Fruit fly (Drosophila melanogaster): Measurements from ENCODE around the gene Cpr78Cc.

The Cpr78Cc gene

dm6 chr3L:21290336-21290735 lies 10.0 kb upstream of the Cpr78Cc start:
- no peak for TF ChIP-seq CG8478 (optimal IDR thresholded peaks at IDR 0.05)
- TF ChIP-seq CTCF (optimal IDR thresholded peaks at IDR 0.05): no peak

- TF ChIP-seq CG8478 (optimal IDR thresholded peaks at IDR 0.05) (no peak), CTCF (optimal IDR thresholded peaks at IDR 0.05) (no peak)
Observed at dm6 chr3L:21291055-21291454, 9.3 kb upstream of the Cpr78Cc start.

- TF ChIP-seq CG8478 (optimal IDR thresholded peaks at IDR 0.05) (no peak), CTCF (optimal IDR thresholded peaks at IDR 0.05) (no peak)
Observed at dm6 chr3L:21292700-21293099, 7.7 kb upstream of the Cpr78Cc start, which contains the start of gene Cpr78Ca. TSS of gene Cpr78Ca (minus strand) at chr3L:21292800.

- TF ChIP-seq CTCF (optimal IDR thresholded peaks at IDR 0.05) (no peak), CG8478 (optimal IDR thresholded peaks at IDR 0.05) (no peak)
Observed at dm6 chr3L:21294202-21294601, 6.2 kb upstream of the Cpr78Cc start, which contains the start of gene Cpr78Cb. TSS of gene Cpr78Cb (plus strand) at chr3L:21294492.

dm6 chr3L:21297703-21298102 lies 2.7 kb upstream of the Cpr78Cc start, which contains the start of gene Edg78E:
TSS of gene Edg78E (minus strand) at chr3L:21297803.
- TF ChIP-seq CG8478 (optimal IDR thresholded peaks at IDR 0.05) (no peak), CTCF (optimal IDR thresholded peaks at IDR 0.05) (no peak)

dm6 chr3L:21298375-21298774 lies 2.0 kb upstream of the Cpr78Cc start, which contains the start of gene CG43702:
TSS of gene CG43702 (plus strand) at chr3L:21298675.
- TF ChIP-seq CTCF (optimal IDR thresholded peaks at IDR 0.05): no peak
- TF ChIP-seq CG8478 (optimal IDR thresholded peaks at IDR 0.05): no peak

DNA sequence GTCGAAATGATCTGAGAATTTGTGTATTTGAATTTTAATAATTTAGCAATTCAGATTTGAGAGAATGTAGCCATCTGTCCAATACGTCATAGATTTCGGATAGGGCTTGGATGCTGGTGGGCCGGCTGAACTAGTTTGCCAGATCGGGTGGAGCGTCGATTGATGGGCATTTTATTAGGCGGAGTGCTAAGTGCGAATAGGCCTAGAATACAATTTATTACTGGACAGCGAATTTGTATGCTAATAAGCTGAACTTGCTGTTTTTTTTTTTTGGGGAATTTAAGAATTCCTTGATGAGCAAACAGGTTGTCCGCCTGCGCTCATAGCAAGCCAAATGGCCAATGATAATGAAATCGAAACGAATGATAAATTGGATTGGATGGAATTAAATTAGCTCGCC lies 1.2 kb upstream of the Cpr78Cc start:
- TF ChIP-seq CG8478 (optimal IDR thresholded peaks at IDR 0.05): no peak

- TF ChIP-seq CG8478 (optimal IDR thresholded peaks at IDR 0.05): no peak
- no peak for TF ChIP-seq CTCF (optimal IDR thresholded peaks at IDR 0.05)
Observed at dm6 chr3L:21301737-21302487, 1.5 kb downstream of the Cpr78Cc start.

DNA sequence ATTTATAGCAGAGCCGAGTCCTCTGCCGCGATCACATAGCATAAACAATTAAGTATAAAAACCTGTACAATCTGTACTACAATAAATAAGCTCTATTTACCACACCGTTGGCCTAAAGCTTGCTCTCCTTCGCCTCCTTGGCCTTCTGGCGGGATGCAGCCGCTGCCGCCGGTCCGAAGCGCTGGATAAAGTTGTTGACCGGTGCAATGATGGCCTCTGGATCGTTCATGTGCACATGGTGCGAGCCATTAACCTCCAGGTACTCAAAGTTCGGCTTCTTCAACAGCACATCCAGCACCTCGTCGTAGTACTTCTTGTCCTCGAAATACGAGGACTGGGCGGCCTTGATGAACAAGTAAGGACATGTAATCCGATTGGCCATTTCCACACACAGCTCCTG lies 2.1 kb downstream of the Cpr78Cc start:
- TF ChIP-seq CTCF (optimal IDR thresholded peaks at IDR 0.05) (no peak), CG8478 (optimal IDR thresholded peaks at IDR 0.05) (no peak)

DNA sequence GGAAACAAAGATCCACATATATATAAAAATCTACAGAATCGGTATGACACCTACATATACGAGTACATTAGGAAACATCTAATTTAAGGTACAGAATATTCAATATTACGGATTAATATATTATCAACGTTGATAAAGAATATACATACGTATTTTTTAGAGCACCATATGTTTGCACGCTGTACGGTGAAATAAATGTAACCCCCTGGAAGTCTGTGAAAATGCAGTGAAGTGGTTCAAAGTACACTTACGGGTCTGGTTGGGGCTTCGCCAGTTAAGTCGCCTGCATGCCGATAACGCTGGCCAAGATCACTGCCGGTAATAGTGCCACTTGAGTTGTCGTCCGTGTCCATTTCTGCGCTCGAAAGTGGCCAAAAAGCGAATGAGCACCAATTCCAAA lies 3.3 kb downstream of the Cpr78Cc start:
- TF ChIP-seq CTCF (optimal IDR thresholded peaks at IDR 0.05) (no peak), CG8478 (optimal IDR thresholded peaks at IDR 0.05) (no peak)

DNA sequence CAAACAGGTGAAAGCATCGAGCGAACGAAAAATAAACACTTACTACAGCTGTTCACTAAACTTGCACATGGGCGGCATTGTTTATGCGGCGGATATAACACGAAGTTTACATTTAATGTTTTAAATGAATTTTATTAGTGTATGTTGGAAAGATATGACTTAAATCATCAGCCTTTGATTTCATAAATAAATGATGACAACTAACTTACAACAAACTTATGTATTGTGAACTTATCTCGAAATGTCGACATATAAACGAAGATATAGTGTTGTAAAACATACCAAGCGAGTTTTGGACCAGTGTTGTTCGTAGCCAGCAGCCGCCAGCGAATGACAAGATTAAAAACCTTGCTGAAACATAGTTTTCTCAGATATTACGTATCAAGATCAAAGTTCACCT lies 4.0 kb downstream of the Cpr78Cc start, which contains the start of the genes CG11309 and CG7632:
TSS of gene CG11309 (minus strand) at position 259 of the 400 bp plus-strand sequence.
TSS of gene CG7632 (plus strand) at position 298 of the 400 bp plus-strand sequence.
- TF ChIP-seq CTCF (optimal IDR thresholded peaks at IDR 0.05) (no peak), CG8478 (optimal IDR thresholded peaks at IDR 0.05) (no peak)

DNA sequence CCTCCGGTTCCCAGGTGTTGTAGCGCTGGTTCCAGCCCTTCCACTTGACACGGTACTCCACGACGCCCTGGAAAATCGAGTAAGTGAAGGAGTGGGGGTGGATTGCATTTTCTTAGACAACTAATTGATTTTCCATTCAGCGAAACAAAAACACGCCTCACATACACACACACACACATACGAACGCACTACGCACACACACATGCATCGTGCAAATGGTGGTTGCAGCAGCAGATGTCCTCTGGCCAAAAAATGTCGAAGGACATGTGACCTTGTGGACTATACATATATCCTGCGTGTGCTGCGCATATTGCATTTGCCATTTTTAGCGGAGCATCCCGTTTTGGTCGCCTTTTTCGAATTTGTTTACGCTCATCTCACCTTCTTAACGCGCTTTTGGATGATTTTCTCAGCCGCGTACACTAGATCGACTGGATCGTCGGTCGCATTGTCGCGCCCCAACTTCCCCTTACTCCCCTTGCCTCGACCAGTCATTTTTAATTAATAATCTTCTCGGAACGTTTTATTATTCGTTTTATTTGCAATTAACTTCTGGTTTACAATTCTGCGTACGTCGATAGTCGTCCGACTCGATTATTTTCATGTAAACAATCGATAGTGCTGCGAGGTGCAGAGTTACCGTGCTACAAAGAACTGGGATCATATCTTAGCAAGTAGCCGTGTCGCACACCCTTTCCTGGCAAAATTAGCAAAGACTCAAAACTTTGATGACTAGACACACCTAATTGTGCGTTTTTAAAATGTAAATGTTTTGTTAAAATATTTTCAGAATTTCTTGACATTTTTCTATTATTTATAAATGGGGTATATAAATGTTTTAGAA lies 17.3 kb downstream of the Cpr78Cc start, which contains the start of gene Pc:
TSS of gene Pc (minus strand) at position 605 of the 844 bp plus-strand sequence.
- no peak for TF ChIP-seq CG8478 (optimal IDR thresholded peaks at IDR 0.05)
- peak; percentile 60 to 75 for TF ChIP-seq CTCF (optimal IDR thresholded peaks at IDR 0.05)

DNA sequence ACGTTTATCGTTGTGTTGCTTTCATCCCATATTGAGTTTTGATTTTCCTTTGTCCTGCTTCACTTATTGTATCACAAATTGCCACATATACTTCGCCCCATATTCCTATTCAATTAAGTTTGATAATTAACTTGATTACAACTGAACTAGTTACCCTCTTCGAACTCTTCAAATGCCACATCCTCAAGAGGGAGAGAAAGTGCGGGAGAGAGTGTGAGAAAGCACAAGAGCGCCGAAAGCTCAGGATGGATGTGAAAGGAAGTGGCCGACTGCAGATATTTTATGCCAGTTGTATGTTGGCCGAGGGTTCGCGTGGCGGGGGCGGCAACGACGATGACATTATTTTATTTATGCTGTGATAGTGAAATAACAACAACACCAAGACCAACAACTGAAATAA lies 18.1 kb downstream of the Cpr78Cc start, which contains the start of gene Rab26:
TSS of gene Rab26 (plus strand) at position 301 of the 400 bp plus-strand sequence.
- TF ChIP-seq CG8478 (optimal IDR thresholded peaks at IDR 0.05) (no peak), CTCF (optimal IDR thresholded peaks at IDR 0.05) (no peak)

dm6 chr3L:21319313-21319907 lies 19.0 kb downstream of the Cpr78Cc start:
- TF ChIP-seq CTCF (optimal IDR thresholded peaks at IDR 0.05) (no peak), CG8478 (optimal IDR thresholded peaks at IDR 0.05) (no peak)

- no peak for TF ChIP-seq CTCF (optimal IDR thresholded peaks at IDR 0.05)
- TF ChIP-seq CG8478 (optimal IDR thresholded peaks at IDR 0.05): no peak
Observed at dm6 chr3L:21319957-21320356, 19.6 kb downstream of the Cpr78Cc start.
